Worm (Caenorhabditis elegans): Measurements from ENCODE around the gene F32A5.4.
A peak's percentile ranks its signal among the peaks of the same experiment; 100 is the strongest.

The F32A5.4 gene

ce11 chrII:7200051-7200599 lies 28.8 kb upstream of the F32A5.4 start, which contains the start of gene pcrg-1 (continued):
- TF ChIP-seq ces-1 (GFP tag; optimal IDR thresholded peaks at IDR 0.05), result no peak
- TF ChIP-seq D1046.2 (GFP tag; IDR thresholded peaks at IDR 0.05), result peak; percentile 90; the same call in 1 of the 2 replicates
- TF ChIP-seq daf-19 (GFP tag; conservative IDR thresholded peaks at IDR 0.05), result peak; percentile 63; the same call in 1 of the 2 replicates
- TF ChIP-seq duxl-1 (tag; optimal IDR thresholded peaks at IDR 0.05; ENCODE audit: poor library complexity), result no peak
- no peak for TF ChIP-seq cey-2 (tag; optimal IDR thresholded peaks at IDR 0.05; ENCODE audit: borderline replicate concordance, insufficient read depth)
- TF ChIP-seq zag-1 (tag; optimal IDR thresholded peaks at IDR 0.05), result no peak
- TF ChIP-seq daf-16 (GFP tag; optimal IDR thresholded peaks at IDR 0.05), result peak; percentile 81 to 87
- peak; percentile 60 for TF ChIP-seq daf-16 (tag; optimal IDR thresholded peaks at IDR 0.05)
- TF ChIP-seq F49E8.2 (tag; optimal IDR thresholded peaks at IDR 0.05; ENCODE audit: borderline replicate concordance), result peak; percentile 73
- TF ChIP-seq hlh-30 (tag; optimal IDR thresholded peaks at IDR 0.05; ENCODE audit: insufficient read depth), result peak; percentile 69
- TF ChIP-seq madf-5 (GFP tag; IDR thresholded peaks at IDR 0.05), result peak; percentile 23 to 70; a peak in 1 of 4 replicates
- TF ChIP-seq mes-2 (tag; optimal IDR thresholded peaks at IDR 0.05; ENCODE audit: poor library complexity, severe bottlenecking), result peak; percentile 73
- peak; percentile 66 for TF ChIP-seq zip-11 (GFP tag; IDR thresholded peaks at IDR 0.05)
- peak; percentile 89 for TF ChIP-seq saeg-2 (GFP tag; IDR thresholded peaks at IDR 0.05)
- TF ChIP-seq nhr-6 (tag; optimal IDR thresholded peaks at IDR 0.05), result peak; percentile 77

ce11 chrII:7203110-7203509 lies 25.8 kb upstream of the F32A5.4 start, which contains the start of gene srd-56:
Gene srd-56 (minus strand): TSS chrII:7203210.
- TF ChIP-seq nhr-111 (GFP tag; optimal IDR thresholded peaks at IDR 0.05), result no peak
- TF ChIP-seq dve-1 (tag; optimal IDR thresholded peaks at IDR 0.05; ENCODE audit: insufficient read depth), result no peak
- no peak for TF ChIP-seq daf-16 (GFP tag; optimal IDR thresholded peaks at IDR 0.05)
- TF ChIP-seq daf-16 (tag; optimal IDR thresholded peaks at IDR 0.05), result no peak
- TF ChIP-seq pqm-1 (tag; optimal IDR thresholded peaks at IDR 0.05), result no peak
- TF ChIP-seq nhr-77 (tag; optimal IDR thresholded peaks at IDR 0.05), result no peak
- TF ChIP-seq lin-15B (tag; optimal IDR thresholded peaks at IDR 0.05), result no peak
- no peak for TF ChIP-seq Y75B8A.6 (GFP tag; IDR thresholded peaks at IDR 0.05)
- TF ChIP-seq F37D6.2 (tag; optimal IDR thresholded peaks at IDR 0.05), result no peak
- no peak for TF ChIP-seq daf-8 (GFP tag; IDR thresholded peaks at IDR 0.05)
- no peak for TF ChIP-seq madf-9 (GFP tag; conservative IDR thresholded peaks at IDR 0.05)
- no peak for TF ChIP-seq lsy-2 (tag; optimal IDR thresholded peaks at IDR 0.05)
- no peak for TF ChIP-seq lin-38 (GFP tag; IDR thresholded peaks at IDR 0.05)
- TF ChIP-seq zfp-2 (tag; optimal IDR thresholded peaks at IDR 0.05), result no peak
- no peak for TF ChIP-seq lin-1 (GFP tag; IDR thresholded peaks at IDR 0.05)

- no peak for TF ChIP-seq nhr-42 (GFP tag; IDR thresholded peaks at IDR 0.05)
- TF ChIP-seq dmd-6 (GFP tag; IDR thresholded peaks at IDR 0.05), result no peak
- TF ChIP-seq Y105C5A.15 (GFP tag; IDR thresholded peaks at IDR 0.05), result no peak
- TF ChIP-seq hmg-1.1 (GFP tag; IDR thresholded peaks at IDR 0.05), result no peak
- no peak for TF ChIP-seq aly-2 (tag; optimal IDR thresholded peaks at IDR 0.05)
Measured at ce11 chrII:7204951-7205350, 24.0 kb upstream of the F32A5.4 start, which contains the start of gene srd-58. Gene srd-58 (minus strand): TSS chrII:7205051.

DNA sequence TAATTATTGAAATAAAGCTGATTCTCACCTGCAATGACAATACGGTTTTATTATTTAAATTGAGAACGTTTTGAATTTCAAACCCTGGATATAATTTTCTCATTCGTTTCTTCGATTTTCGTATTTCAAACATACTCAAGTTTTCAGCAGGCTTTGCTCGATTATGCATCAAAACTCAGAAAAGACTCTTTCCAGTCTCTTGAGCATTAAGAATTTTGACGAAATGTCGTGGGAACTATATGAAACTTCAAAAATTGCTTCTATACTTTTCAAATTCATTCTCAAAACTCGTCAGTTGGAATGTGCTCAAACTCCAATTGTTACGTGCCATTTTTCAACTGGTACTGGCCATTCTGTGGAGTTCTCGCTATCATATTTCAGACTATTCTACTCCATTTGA lies 23.6 kb upstream of the F32A5.4 start, which contains the start of gene srd-59:
Gene srd-59, plus strand, starts transcription at position 301 of the 400 bp plus-strand sequence.
- no peak for TF ChIP-seq ceh-82 (tag; optimal IDR thresholded peaks at IDR 0.05)
- no peak for TF ChIP-seq zfp-2 (tag; optimal IDR thresholded peaks at IDR 0.05)
- no peak for TF ChIP-seq lin-15B (tag; optimal IDR thresholded peaks at IDR 0.05)
- no peak for TF ChIP-seq ces-1 (GFP tag; optimal IDR thresholded peaks at IDR 0.05)
- TF ChIP-seq gei-8 (GFP tag; optimal IDR thresholded peaks at IDR 0.05), result no peak
- TF ChIP-seq mxl-3 (GFP tag; optimal IDR thresholded peaks at IDR 0.05), result no peak
- no peak for TF ChIP-seq jun-1 (tag; optimal IDR thresholded peaks at IDR 0.05)
- TF ChIP-seq spr-3 (GFP tag; optimal IDR thresholded peaks at IDR 0.05), result no peak
- no peak for TF ChIP-seq ZK546.5 (tag; optimal IDR thresholded peaks at IDR 0.05)
- no peak for TF ChIP-seq nhr-48 (tag; optimal IDR thresholded peaks at IDR 0.05)
- TF ChIP-seq hif-1 (tag; optimal IDR thresholded peaks at IDR 0.05), result no peak
- no peak for TF ChIP-seq hlh-11 (tag; optimal IDR thresholded peaks at IDR 0.05)
- TF ChIP-seq duxl-1 (tag; optimal IDR thresholded peaks at IDR 0.05; ENCODE audit: poor library complexity), result no peak
- no peak for TF ChIP-seq lin-1 (GFP tag; IDR thresholded peaks at IDR 0.05)
- no peak for TF ChIP-seq nhr-76 (tag; optimal IDR thresholded peaks at IDR 0.05)
- no peak for TF ChIP-seq lin-13 (GFP tag; optimal IDR thresholded peaks at IDR 0.05)
- no peak for TF ChIP-seq mdt-29 (GFP tag; IDR thresholded peaks at IDR 0.05)
